Fruit fly (Drosophila melanogaster): ENCODE data around the gene gwl.
A peak's percentile ranks its signal among the peaks of the same experiment; 100 is the strongest.

Gene gwl

DNA sequence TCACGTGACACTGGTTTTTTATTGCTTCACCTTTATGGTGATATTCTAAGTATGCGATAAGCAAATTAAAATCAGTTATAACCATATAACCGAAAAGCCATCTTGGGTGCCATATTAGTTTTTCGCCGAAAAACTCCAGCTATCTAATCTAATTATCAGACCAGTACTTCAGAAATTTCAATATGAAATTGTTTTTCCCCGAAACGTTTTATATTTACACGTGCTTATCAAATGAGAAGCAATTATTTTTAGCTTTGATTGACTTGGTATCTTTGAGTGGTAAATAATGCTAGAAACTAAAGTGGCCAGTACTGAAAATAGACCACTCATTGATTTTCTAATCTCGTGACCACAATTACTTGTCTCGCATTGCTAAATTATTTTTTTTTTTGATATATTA is 37.0 kb downstream of the gwl start:
- TF ChIP-seq CG8159 (tag; optimal IDR thresholded peaks at IDR 0.05) (no peak), CG9948 (tag; optimal IDR thresholded peaks at IDR 0.05) (no peak), EcR (GFP tag; optimal IDR thresholded peaks at IDR 0.05) (no peak), Ets98B (GFP tag; IDR thresholded peaks at IDR 0.05) (no peak), rn (GFP tag; IDR thresholded peaks at IDR 0.05) (no peak), CG14655 (GFP tag; optimal IDR thresholded peaks at IDR 0.05) (no peak), CG34367 (tag; optimal IDR thresholded peaks at IDR 0.05) (no peak), CG12605 (GFP tag; IDR thresholded peaks at IDR 0.05) (no peak), Pif1A (GFP tag; optimal IDR thresholded peaks at IDR 0.05) (no peak), gl (tag; optimal IDR thresholded peaks at IDR 0.05) (no peak), CG32121 (GFP tag; IDR thresholded peaks at IDR 0.05) (no peak), CG10348 (GFP tag; IDR thresholded peaks at IDR 0.05) (no peak), CG8301 (tag; optimal IDR thresholded peaks at IDR 0.05) (no peak)

DNA sequence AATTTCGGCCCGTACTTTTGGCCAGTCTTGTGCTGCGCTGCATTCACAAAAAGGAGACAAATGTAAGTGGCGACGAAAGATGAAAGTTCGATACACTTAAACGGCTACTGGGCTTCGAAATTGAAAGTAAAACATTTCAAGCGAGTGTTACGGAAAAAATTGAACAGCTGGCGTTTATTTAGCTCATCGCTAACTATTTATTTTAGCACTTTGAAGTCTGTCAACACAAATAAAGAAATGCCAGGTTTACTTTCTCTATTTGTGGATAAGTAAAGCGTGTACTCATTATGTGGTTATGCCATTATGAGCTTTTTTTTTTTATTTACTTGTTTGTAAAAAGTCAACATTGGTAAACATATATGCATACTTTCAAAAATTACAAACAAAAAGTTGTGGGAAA is 39.6 kb downstream of the gwl start:
- TF ChIP-seq Snoo (tag; optimal IDR thresholded peaks at IDR 0.05) = no peak
- no peak for TF ChIP-seq EcR (GFP tag; optimal IDR thresholded peaks at IDR 0.05)
- no peak for TF ChIP-seq CG17806 (tag; optimal IDR thresholded peaks at IDR 0.05)
- no peak for TF ChIP-seq Pif1B (GFP tag; optimal IDR thresholded peaks at IDR 0.05)
- no peak for TF ChIP-seq CG32121 (GFP tag; IDR thresholded peaks at IDR 0.05)
- no peak for TF ChIP-seq CG10348 (GFP tag; IDR thresholded peaks at IDR 0.05)
- no peak for TF ChIP-seq D1 (tag; optimal IDR thresholded peaks at IDR 0.05)
- TF ChIP-seq rn (GFP tag; IDR thresholded peaks at IDR 0.05) = no peak
- TF ChIP-seq CG4496 (GFP tag; IDR thresholded peaks at IDR 0.05) = no peak
- no peak for TF ChIP-seq CG34367 (tag; optimal IDR thresholded peaks at IDR 0.05)
- no peak for TF ChIP-seq CG15710 (tag; optimal IDR thresholded peaks at IDR 0.05)
- no peak for TF ChIP-seq fd96Ca (GFP tag; IDR thresholded peaks at IDR 0.05)
- TF ChIP-seq CG13204 (GFP tag; optimal IDR thresholded peaks at IDR 0.05) = no peak

DNA sequence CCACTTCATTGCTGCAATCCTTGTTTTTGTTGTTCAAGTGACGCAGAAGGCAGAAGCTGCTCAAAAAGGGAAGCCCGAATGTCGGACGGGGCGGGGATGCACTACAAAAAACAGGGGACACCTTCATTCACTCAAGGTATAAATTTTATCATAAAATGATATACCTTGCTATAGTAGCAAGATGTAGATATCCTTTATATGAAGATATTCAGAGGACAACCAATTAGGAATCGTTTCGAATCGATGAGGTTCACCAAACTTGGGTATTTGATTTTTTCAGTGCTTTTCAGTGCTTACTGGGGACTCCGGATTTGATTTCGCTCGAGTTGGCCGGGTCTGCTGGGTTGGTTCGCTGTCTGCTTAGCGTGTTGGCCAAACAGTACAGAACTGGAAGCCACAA is 41.1 kb downstream of the gwl start:
- TF ChIP-seq gl (tag; optimal IDR thresholded peaks at IDR 0.05) = peak; percentile 49
- TF ChIP-seq D1 (tag; optimal IDR thresholded peaks at IDR 0.05) = no peak
- TF ChIP-seq CG8159 (tag; optimal IDR thresholded peaks at IDR 0.05) = peak; percentile 83
- TF ChIP-seq CG13204 (GFP tag; optimal IDR thresholded peaks at IDR 0.05) = no peak
- TF ChIP-seq CG32121 (GFP tag; IDR thresholded peaks at IDR 0.05) = peak; percentile 59
- no peak for TF ChIP-seq EcR (GFP tag; optimal IDR thresholded peaks at IDR 0.05)
- TF ChIP-seq Ets98B (GFP tag; IDR thresholded peaks at IDR 0.05) = peak; percentile 56
- peak; percentile 77 for TF ChIP-seq fd96Ca (GFP tag; IDR thresholded peaks at IDR 0.05)
- TF ChIP-seq CG34367 (tag; optimal IDR thresholded peaks at IDR 0.05) = no peak
- TF ChIP-seq CG10348 (GFP tag; IDR thresholded peaks at IDR 0.05) = no peak
- peak; percentile 0 for TF ChIP-seq Pif1B (GFP tag; optimal IDR thresholded peaks at IDR 0.05)
- peak; percentile 64 for TF ChIP-seq CG4496 (GFP tag; IDR thresholded peaks at IDR 0.05)
- peak; percentile 22 for TF ChIP-seq Pif1A (GFP tag; optimal IDR thresholded peaks at IDR 0.05)
- peak; percentile 9 for TF ChIP-seq Snoo (tag; optimal IDR thresholded peaks at IDR 0.05)
- peak; percentile 72 for TF ChIP-seq CG9948 (tag; optimal IDR thresholded peaks at IDR 0.05)
- TF ChIP-seq CG17806 (tag; optimal IDR thresholded peaks at IDR 0.05) = peak; percentile 84
- peak; percentile 86 for TF ChIP-seq CG14655 (GFP tag; optimal IDR thresholded peaks at IDR 0.05)
- TF ChIP-seq CG15710 (tag; optimal IDR thresholded peaks at IDR 0.05) = peak; percentile 41
- TF ChIP-seq CG8301 (tag; optimal IDR thresholded peaks at IDR 0.05) = peak; percentile 80
- peak; percentile 59 for TF ChIP-seq CG12605 (GFP tag; IDR thresholded peaks at IDR 0.05)
- 0 out of 2 replicates have a peak, but pooled peaks have one; percentile 27 for TF ChIP-seq rn (GFP tag; IDR thresholded peaks at IDR 0.05)

DNA sequence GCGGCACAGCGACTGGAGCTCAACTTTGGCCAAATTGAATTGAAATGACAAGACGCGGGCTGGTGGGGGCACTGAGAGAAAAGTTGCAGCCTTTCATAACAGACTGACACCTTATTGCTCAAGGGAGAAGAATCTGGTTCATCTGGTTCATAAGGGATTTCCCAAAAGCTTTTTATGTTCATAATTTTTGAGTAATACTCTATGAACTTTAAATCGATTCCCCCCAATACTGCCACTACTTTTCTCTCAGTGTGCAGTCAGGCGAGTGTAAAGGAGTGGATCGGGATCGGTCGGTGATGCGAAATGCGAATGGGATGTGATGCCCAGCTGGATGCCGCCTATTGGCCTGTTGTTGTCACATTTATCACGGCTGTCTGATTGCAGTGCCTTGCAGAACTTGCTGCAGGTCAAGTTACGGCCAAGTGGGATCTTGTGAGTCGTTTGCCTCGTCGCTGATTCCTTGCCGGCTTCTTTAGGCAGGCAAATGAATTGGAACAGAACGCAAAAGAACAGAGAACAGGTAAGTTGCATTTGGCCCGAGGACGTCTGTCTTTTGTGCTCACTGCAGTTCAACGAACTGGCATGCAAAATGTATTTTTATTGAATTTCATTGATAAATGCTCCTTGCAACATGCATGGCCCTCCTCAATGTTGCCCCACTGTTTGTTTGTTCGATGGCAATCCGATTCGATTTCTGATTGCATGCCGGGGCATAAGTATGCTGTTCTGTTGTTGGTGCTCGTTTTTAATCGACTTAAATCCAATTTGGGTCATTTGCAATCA is 42.4 kb downstream of the gwl start:
- TF ChIP-seq CG10348 (GFP tag; IDR thresholded peaks at IDR 0.05) (no peak), CG14655 (GFP tag; optimal IDR thresholded peaks at IDR 0.05) (peak; percentile 88), CG4496 (GFP tag; IDR thresholded peaks at IDR 0.05) (peak; percentile 92), CG32121 (GFP tag; IDR thresholded peaks at IDR 0.05) (peak; percentile 65), CG8301 (tag; optimal IDR thresholded peaks at IDR 0.05) (peak; percentile 86), Snoo (tag; optimal IDR thresholded peaks at IDR 0.05) (peak; percentile 68), CG34367 (tag; optimal IDR thresholded peaks at IDR 0.05) (peak; percentile 75), CG12605 (GFP tag; IDR thresholded peaks at IDR 0.05) (peak; percentile 82), CG17806 (tag; optimal IDR thresholded peaks at IDR 0.05) (peak; percentile 92), CG15710 (tag; optimal IDR thresholded peaks at IDR 0.05) (peak; percentile 82), Pif1A (GFP tag; optimal IDR thresholded peaks at IDR 0.05) (peak; percentile 79), CG8159 (tag; optimal IDR thresholded peaks at IDR 0.05) (peak; percentile 87), Pif1B (GFP tag; optimal IDR thresholded peaks at IDR 0.05) (peak; percentile 73), fd96Ca (GFP tag; IDR thresholded peaks at IDR 0.05) (peak; percentile 92), Ets98B (GFP tag; IDR thresholded peaks at IDR 0.05) (peak; percentile 75), rn (GFP tag; IDR thresholded peaks at IDR 0.05) (peak; percentile 49; the same call in 1 of the 2 replicates), gl (tag; optimal IDR thresholded peaks at IDR 0.05) (peak; percentile 67), CG13204 (GFP tag; optimal IDR thresholded peaks at IDR 0.05) (peak; percentile 54), D1 (tag; optimal IDR thresholded peaks at IDR 0.05) (peak; percentile 53), EcR (GFP tag; optimal IDR thresholded peaks at IDR 0.05) (peak; percentile 83), CG9948 (tag; optimal IDR thresholded peaks at IDR 0.05) (peak; percentile 90)

DNA sequence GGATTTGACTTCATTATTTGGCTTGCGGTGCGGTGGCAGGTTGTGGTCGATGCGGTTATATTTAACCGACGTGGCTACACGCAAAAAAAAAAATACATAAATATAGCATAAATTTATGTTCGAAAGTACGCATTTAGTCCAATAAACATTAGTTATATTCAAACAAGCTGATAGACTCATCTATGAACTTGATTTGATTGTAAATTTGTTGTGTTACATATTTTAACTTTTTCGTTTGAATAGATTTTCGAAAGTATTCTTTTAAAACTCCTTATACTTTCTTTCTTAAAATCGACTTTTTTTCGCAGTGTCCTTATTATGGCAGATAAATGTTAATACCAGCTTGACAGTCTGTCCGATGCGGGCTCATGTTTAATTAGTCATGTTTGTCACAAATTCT is 44.4 kb downstream of the gwl start:
- TF ChIP-seq CG8301 (tag; optimal IDR thresholded peaks at IDR 0.05) (no peak), CG15710 (tag; optimal IDR thresholded peaks at IDR 0.05) (peak; percentile 8), CG10348 (GFP tag; IDR thresholded peaks at IDR 0.05) (no peak), CG13204 (GFP tag; optimal IDR thresholded peaks at IDR 0.05) (no peak), Pif1B (GFP tag; optimal IDR thresholded peaks at IDR 0.05) (no peak), gl (tag; optimal IDR thresholded peaks at IDR 0.05) (no peak), fd96Ca (GFP tag; IDR thresholded peaks at IDR 0.05) (no peak), CG34367 (tag; optimal IDR thresholded peaks at IDR 0.05) (no peak), Ets98B (GFP tag; IDR thresholded peaks at IDR 0.05) (no peak), CG14655 (GFP tag; optimal IDR thresholded peaks at IDR 0.05) (peak; percentile 16), EcR (GFP tag; optimal IDR thresholded peaks at IDR 0.05) (no peak), CG8159 (tag; optimal IDR thresholded peaks at IDR 0.05) (peak; percentile 59), CG32121 (GFP tag; IDR thresholded peaks at IDR 0.05) (no peak), CG9948 (tag; optimal IDR thresholded peaks at IDR 0.05) (peak; percentile 41), rn (GFP tag; IDR thresholded peaks at IDR 0.05) (no peak), CG17806 (tag; optimal IDR thresholded peaks at IDR 0.05) (peak; percentile 49), Snoo (tag; optimal IDR thresholded peaks at IDR 0.05) (no peak), Pif1A (GFP tag; optimal IDR thresholded peaks at IDR 0.05) (no peak), D1 (tag; optimal IDR thresholded peaks at IDR 0.05) (no peak)

All from whole organism, pupa.